Fruit fly (Drosophila melanogaster): ENCODE measurements around the gene CG3213.
A peak's percentile ranks its signal among the peaks of the same experiment; 100 is the strongest.

DNA sequence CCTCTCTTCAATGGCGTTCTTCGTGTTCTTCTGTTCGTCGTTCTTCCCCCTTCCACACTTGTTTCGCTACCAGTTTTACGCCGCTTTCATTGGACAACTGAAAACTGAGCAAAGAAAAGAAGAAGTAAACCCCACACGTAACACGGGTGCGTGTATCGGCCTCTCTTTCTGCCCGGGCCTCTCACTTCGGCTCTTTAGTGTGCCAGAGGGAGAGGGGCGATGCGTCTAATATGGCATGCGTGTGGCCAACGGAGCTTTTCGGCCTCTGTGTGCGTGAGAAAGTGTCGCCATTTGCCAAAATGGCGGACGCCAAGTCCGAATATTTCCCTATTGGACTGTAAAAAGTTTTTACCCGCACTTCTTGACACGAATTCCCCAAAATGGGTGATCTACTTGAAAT, 20.5 kb upstream of the CG3213 start:
- peak; percentile 39 for TF ChIP-seq psq (GFP tag; optimal IDR thresholded peaks at IDR 0.05)
- TF ChIP-seq Dfd (GFP tag; optimal IDR thresholded peaks at IDR 0.05): no peak
- no peak for TF ChIP-seq dl (GFP tag; optimal IDR thresholded peaks at IDR 0.05; ENCODE audit: insufficient read depth in 1 of 2, partially characterized antibody in 2 of 2)
- TF ChIP-seq sv (GFP tag; optimal IDR thresholded peaks at IDR 0.05): no peak
- TF ChIP-seq Myc (optimal IDR thresholded peaks at IDR 0.05): no peak
- no peak for TF ChIP-seq pan (optimal IDR thresholded peaks at IDR 0.05)
- TF ChIP-seq fru (GFP tag; optimal IDR thresholded peaks at IDR 0.05): no peak
- TF ChIP-seq CG9705 (GFP tag; optimal IDR thresholded peaks at IDR 0.05): no peak
- no peak for TF ChIP-seq dsf (GFP tag; optimal IDR thresholded peaks at IDR 0.05; ENCODE audit: borderline replicate concordance)
- TF ChIP-seq jim (GFP tag; optimal IDR thresholded peaks at IDR 0.05): no peak

Data from whole organism, wandering third instar larva.